Worm (Caenorhabditis elegans) whole organism, mixed stage, embryonic: ENCODE data around the gene daf-1.

Source experiments
- blmp-1 ChIP-seq: fragments of 150-350 bp; optimal IDR thresholded peaks from 2 replicates; lab custom pipeline; 2014; ENCODE audit warnings: missing biosample characterization, missing genetic modification characterization
- elt-3 ChIP-seq: fragments of 150-350 bp; optimal IDR thresholded peaks from 2 replicates; lab custom pipeline; 2014; ENCODE audit warnings: missing biosample characterization, missing genetic modification characterization
- lsy-2 ChIP-seq: fragments of 150-350 bp; optimal IDR thresholded peaks from 2 replicates; lab custom pipeline; 2014; ENCODE audit warnings: missing biosample characterization, missing genetic modification characterization
- mab-5 ChIP-seq: fragments of 150-350 bp; optimal IDR thresholded peaks from 2 replicates; lab custom pipeline; 2014; ENCODE audit warnings: missing biosample characterization, missing genetic modification characterization
- nhr-12 ChIP-seq: fragments of 150-350 bp; optimal IDR thresholded peaks from 2 replicates; lab custom pipeline; 2014; ENCODE audit warnings: missing biosample characterization, missing genetic modification characterization
- nhr-28 ChIP-seq: fragments of 150-350 bp; optimal IDR thresholded peaks from 2 replicates; lab custom pipeline; 2014; ENCODE audit warnings: missing biosample characterization, missing genetic modification characterization
- snpc-4 ChIP-seq: fragments of 150-350 bp; optimal IDR thresholded peaks from 2 replicates; lab custom pipeline; 2014; ENCODE audit warnings: missing biosample characterization, missing genetic modification characterization
- unc-39 ChIP-seq: fragments of 150-350 bp; optimal IDR thresholded peaks from 2 replicates; lab custom pipeline; 2014; ENCODE audit warnings: missing biosample characterization, missing genetic modification characterization
- unc-62 ChIP-seq: fragments of 150-350 bp; optimal IDR thresholded peaks from 2 replicates; lab custom pipeline; 2014; ENCODE audit warnings: missing biosample characterization, missing genetic modification reagents, missing genetic modification characterization
- ztf-11 ChIP-seq: fragments of 150-350 bp; optimal IDR thresholded peaks from 2 replicates; lab custom pipeline; 2014; ENCODE audit warnings: missing biosample characterization, missing genetic modification characterization

DNA sequence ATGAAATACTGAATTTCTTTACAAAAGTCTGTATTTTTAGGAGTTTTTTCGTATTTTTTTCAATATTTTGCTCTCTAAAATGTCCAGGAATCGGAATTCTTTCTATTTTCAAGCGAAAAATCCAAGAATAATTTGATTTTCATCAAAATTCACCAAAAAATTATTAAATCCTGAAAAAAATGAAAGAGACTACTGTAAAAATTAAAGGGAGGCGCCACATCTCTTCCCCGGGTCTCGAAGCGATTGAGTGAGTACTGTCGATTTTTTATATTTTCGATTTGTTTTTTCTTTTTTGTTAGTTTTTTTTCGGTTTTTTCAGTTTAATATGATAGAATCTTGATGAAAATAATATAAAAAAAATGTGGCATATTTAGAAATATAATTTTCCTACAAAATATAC, 51.3 kb downstream of the daf-1 start:
- no peak for TF ChIP-seq unc-39 (tag; lab: Kevin White, UChicago)
- TF ChIP-seq mab-5 (tag; lab: Kevin White, UChicago) = no peak
- no peak for TF ChIP-seq unc-62 (GFP tag; lab: Kevin White, UChicago)
- no peak for TF ChIP-seq nhr-28
- no peak for TF ChIP-seq nhr-12 (tag; lab: Kevin White, UChicago)
- no peak for TF ChIP-seq elt-3
- TF ChIP-seq lsy-2 = no peak
- TF ChIP-seq snpc-4 (tag; lab: Kevin White, UChicago) = no peak
- TF ChIP-seq ztf-11 (tag; lab: Kevin White, UChicago) = no peak
- no peak for TF ChIP-seq blmp-1 (tag; lab: Kevin White, UChicago)
